Fruit fly (Drosophila melanogaster) whole organism, embryonic: Measurements from ENCODE around the gene CG17784.

Experiments
- CG12942 ChIP-seq: fragments of 200-800 bp; sonication (Bioruptor generic); optimal IDR thresholded peaks from 3 replicates; lab custom pipeline; 2016; ENCODE audit warnings: missing biosample characterization, missing genetic modification characterization
- CG2889 ChIP-seq: fragments of 200-800 bp; sonication (Bioruptor generic); IDR thresholded peaks from 3 replicates; pipeline ENCODE4 v1.3.6; 2022; ENCODE audit warnings: missing biosample characterization, missing genetic modification characterization
- CG7372 ChIP-seq: fragments of 200-800 bp; sonication (Bioruptor generic); IDR thresholded peaks from 2 replicates; pipeline ENCODE4 v1.3.6; 2022; ENCODE audit warnings: missing biosample characterization, missing genetic modification characterization
- Lpt ChIP-seq: fragments of >200 bp; optimal IDR thresholded peaks from 2 replicates; lab custom pipeline; 2018; ENCODE audit warnings: missing biosample characterization, missing genetic modification characterization
- Sox102F ChIP-seq: fragments of 200-800 bp; sonication (Bioruptor generic); optimal IDR thresholded peaks from 2 replicates; lab custom pipeline; 2018; ENCODE audit warnings: missing biosample characterization, mild to moderate bottlenecking, missing genetic modification characterization, moderate library complexity
- cas ChIP-seq: fragments of 200-800 bp; sonication (Bioruptor generic); IDR thresholded peaks from 2 replicates; pipeline ENCODE4 v1.3.6; 2022; ENCODE audit warnings: missing biosample characterization, missing genetic modification characterization
- dmrt11E ChIP-seq: fragments of 200-800 bp; sonication (Bioruptor generic); optimal IDR thresholded peaks from 3 replicates; lab custom pipeline; 2018; ENCODE audit warnings: missing biosample characterization, mild to moderate bottlenecking, missing genetic modification characterization, moderate library complexity
- psq ChIP-seq: fragments of 200-800 bp; sonication (Bioruptor generic); optimal IDR thresholded peaks from 2 replicates; lab custom pipeline; 2017; ENCODE audit warnings: missing biosample characterization, missing genetic modification characterization
- shn ChIP-seq: fragments of 200-800 bp; sonication (Bioruptor generic); optimal IDR thresholded peaks from 3 replicates; lab custom pipeline; 2016; ENCODE audit warnings: missing biosample characterization, missing genetic modification characterization
- sisA ChIP-seq: fragments of 200-800 bp; sonication (Bioruptor generic); IDR thresholded peaks from 2 replicates; pipeline ENCODE4 v1.3.6; 2022; ENCODE audit warnings: missing biosample characterization, missing genetic modification characterization
- sqz ChIP-seq: fragments of 200-800 bp; sonication (Bioruptor generic); optimal IDR thresholded peaks from 3 replicates; lab custom pipeline; 2018; ENCODE audit warnings: missing biosample characterization, mild to moderate bottlenecking, missing genetic modification characterization
- stc ChIP-seq: fragments of 200-800 bp; sonication (Bioruptor generic); IDR thresholded peaks from 2 replicates; pipeline ENCODE4 v1.3.6; 2022; ENCODE audit warnings: missing biosample characterization, missing genetic modification characterization
- trem ChIP-seq: fragments of 200-800 bp; optimal IDR thresholded peaks from 3 replicates; lab custom pipeline; 2019; ENCODE audit warnings: missing biosample characterization, mild to moderate bottlenecking, missing genetic modification characterization, moderate library complexity

DNA sequence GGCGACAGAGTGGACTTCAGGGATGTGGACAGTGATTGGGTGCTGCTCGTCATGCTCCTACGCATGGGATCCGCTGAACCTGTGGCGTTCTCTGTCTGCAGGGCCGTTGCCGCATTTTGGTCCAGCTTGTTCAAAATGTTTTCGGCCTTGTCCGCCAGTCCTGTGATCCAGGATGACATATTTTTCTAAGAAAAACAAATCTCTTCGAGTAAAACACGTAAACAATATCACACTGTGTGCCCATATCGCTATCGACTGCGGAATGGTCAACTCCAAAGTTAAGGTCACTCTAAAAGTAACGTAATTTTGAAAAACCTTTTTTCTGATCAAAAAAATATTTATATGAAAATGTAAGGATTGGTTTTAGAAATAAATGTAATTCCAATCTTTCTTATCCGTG, 7.1 kb downstream of the CG17784 start, which contains the start of gene Golgin84:
- TF ChIP-seq psq (no peak), stc (GFP tag; lab: Robert Waterston, UW) (no peak), shn (GFP tag; lab: Kevin White, UChicago) (no peak), cas (GFP tag; lab: Robert Waterston, UW) (no peak), CG12942 (GFP tag; lab: Kevin White, UChicago) (no peak), Sox102F (GFP tag; lab: Kevin White, UChicago) (no peak), CG7372 (GFP tag; lab: Robert Waterston, UW) (no peak), Lpt (GFP tag; lab: Kevin White, UChicago) (no peak), dmrt11E (tag; lab: Kevin White, UChicago) (no peak), sqz (no peak), trem (tag; lab: Kevin White, UChicago) (peak; percentile 10), sisA (GFP tag; lab: Robert Waterston, UW) (no peak), CG2889 (GFP tag; lab: Robert Waterston, UW) (no peak)
